Fruit fly (Drosophila melanogaster) whole organism, embryonic: ENCODE results near the gene Atx-1.

Experiments used
- B-H2 ChIP-seq: fragments of 200-800 bp; sonication (Bioruptor generic); optimal IDR thresholded peaks from 2 replicates; lab custom pipeline; 2018; ENCODE audit warnings: missing biosample characterization, mild to moderate bottlenecking, missing genetic modification characterization
- CG10431 ChIP-seq: fragments of 200-800 bp; sonication (Bioruptor generic); optimal IDR thresholded peaks from 3 replicates; lab custom pipeline; 2018; ENCODE audit warnings: missing biosample characterization, mild to moderate bottlenecking, missing genetic modification characterization
- CG10543 ChIP-seq: fragments of 200-800 bp; sonication (Bioruptor generic); optimal IDR thresholded peaks from 3 replicates; lab custom pipeline; 2017; ENCODE audit warnings: missing biosample characterization, mild to moderate bottlenecking, missing genetic modification characterization, moderate library complexity
- CG11723 ChIP-seq: fragments of 200-800 bp; sonication (Bioruptor generic); optimal IDR thresholded peaks from 2 replicates; lab custom pipeline; 2017; ENCODE audit warnings: missing biosample characterization, mild to moderate bottlenecking, missing genetic modification characterization
- CG12299 ChIP-seq: fragments of 200-800 bp; sonication (Bioruptor generic); optimal IDR thresholded peaks from 2 replicates; lab custom pipeline; 2018; ENCODE audit warnings: missing biosample characterization, mild to moderate bottlenecking, missing genetic modification characterization
- CG12744 ChIP-seq: fragments of 200-800 bp; sonication (Bioruptor generic); optimal IDR thresholded peaks from 2 replicates; lab custom pipeline; 2016; ENCODE audit warnings: missing biosample characterization, missing genetic modification characterization
- CG13624 ChIP-seq: fragments of 200-800 bp; sonication (Bioruptor generic); optimal IDR thresholded peaks from 2 replicates; lab custom pipeline; 2016; ENCODE audit warnings: missing biosample characterization, missing genetic modification characterization
- CG14965 ChIP-seq: fragments of 200-800 bp; sonication (Bioruptor generic); optimal IDR thresholded peaks from 2 replicates; lab custom pipeline; 2016; ENCODE audit warnings: missing biosample characterization, missing genetic modification characterization, borderline replicate concordance
- CG16863 ChIP-seq: fragments of 200-800 bp; sonication (Bioruptor generic); optimal IDR thresholded peaks from 3 replicates; lab custom pipeline; 2016; ENCODE audit warnings: missing biosample characterization, missing genetic modification characterization
- CG2120 ChIP-seq: fragments of 200-800 bp; sonication (Bioruptor generic); optimal IDR thresholded peaks from 3 replicates; lab custom pipeline; 2016; ENCODE audit warnings: missing biosample characterization, missing genetic modification characterization
- CG2678 ChIP-seq: fragments of 200-800 bp; sonication (Bioruptor generic); optimal IDR thresholded peaks from 3 replicates; lab custom pipeline; 2019; ENCODE audit warnings: missing biosample characterization, mild to moderate bottlenecking, missing genetic modification characterization, moderate library complexity
- CG3065 ChIP-seq: fragments of 200-800 bp; sonication (Bioruptor generic); optimal IDR thresholded peaks from 2 replicates; lab custom pipeline; 2016; ENCODE audit warnings: missing biosample characterization, missing genetic modification characterization
- CG3838 ChIP-seq: fragments of 200-800 bp; sonication (Bioruptor generic); optimal IDR thresholded peaks from 3 replicates; lab custom pipeline; 2016; ENCODE audit warnings: missing biosample characterization, missing genetic modification characterization
- CG4360 ChIP-seq: fragments of 200-800 bp; sonication (Bioruptor generic); IDR thresholded peaks from 2 replicates; pipeline ENCODE4 v1.3.6; 2022; ENCODE audit warnings: missing biosample characterization, missing genetic modification characterization
- CG4730 ChIP-seq: fragments of 200-800 bp; sonication (Bioruptor generic); IDR thresholded peaks from 2 replicates; pipeline ENCODE4 v1.3.6; 2022; ENCODE audit warnings: missing biosample characterization, missing genetic modification characterization
- CG7357 ChIP-seq: fragments of 200-800 bp; sonication (Bioruptor generic); IDR thresholded peaks from 3 replicates; pipeline ENCODE4 v1.3.6; 2022; ENCODE audit warnings: missing biosample characterization, missing genetic modification characterization
- CG7786 ChIP-seq: fragments of 200-800 bp; sonication (Bioruptor generic); optimal IDR thresholded peaks from 2 replicates; lab custom pipeline; 2016; ENCODE audit warnings: missing biosample characterization, missing genetic modification characterization
- CG9215 ChIP-seq: fragments of 200-800 bp; sonication (Bioruptor generic); IDR thresholded peaks from 2 replicates; pipeline ENCODE4 v1.3.6; 2022; ENCODE audit warnings: missing biosample characterization, missing genetic modification characterization
- CkIIα-i1 ChIP-seq: fragments of 200-800 bp; sonication (Bioruptor generic); IDR thresholded peaks from 2 replicates; pipeline ENCODE4 v1.3.6; 2022; ENCODE audit warnings: missing biosample characterization, missing genetic modification characterization
- Dfd ChIP-seq, 2 experiments: fragments of >200 bp; optimal IDR thresholded peaks; 2 replicates each; lab custom pipeline; 2017; ENCODE audit warnings: missing biosample characterization in 2 of 2, missing genetic modification characterization in 2 of 2
- Dip2 ChIP-seq: fragments of 200-800 bp; sonication (Bioruptor generic); IDR thresholded peaks from 2 replicates; pipeline ENCODE4 v1.3.6; 2022; ENCODE audit warnings: missing biosample characterization, missing genetic modification characterization
- H15 ChIP-seq: fragments of 200-800 bp; sonication (Bioruptor generic); IDR thresholded peaks from 3 replicates; pipeline ENCODE4 v1.3.6; 2022; ENCODE audit warnings: missing biosample characterization, missing genetic modification characterization
- HHEX ChIP-seq: fragments of 200-800 bp; sonication (Bioruptor generic); optimal IDR thresholded peaks from 3 replicates; lab custom pipeline; 2017; ENCODE audit warnings: missing biosample characterization, mild to moderate bottlenecking, missing genetic modification characterization, missing genetic modification reagents
- Hr51 ChIP-seq, 2 experiments: fragments of 200-800 bp; sonication (Bioruptor generic); optimal IDR thresholded peaks; 2 replicates in 1 of 2; 3 replicates in 1 of 2; lab custom pipeline; 2016 to 2018; ENCODE audit warnings: missing biosample characterization in 2 of 2, missing genetic modification characterization in 2 of 2, mild to moderate bottlenecking in 1 of 2, moderate library complexity in 1 of 2
- Lim3 ChIP-seq: fragments of 200-800 bp; sonication (Bioruptor generic); IDR thresholded peaks from 2 replicates; pipeline ENCODE4 v1.3.6; 2022; ENCODE audit warnings: missing biosample characterization, missing genetic modification characterization
- Ptx1 ChIP-seq: fragments of 200-800 bp; sonication (Bioruptor generic); IDR thresholded peaks from 2 replicates; pipeline ENCODE4 v1.3.6; 2022; ENCODE audit warnings: missing biosample characterization, missing genetic modification characterization
- Rx ChIP-seq: fragments of 200-800 bp; sonication (Bioruptor generic); IDR thresholded peaks from 2 replicates; pipeline ENCODE4 v1.3.6; 2022; ENCODE audit warnings: missing biosample characterization, missing genetic modification characterization
- Scr ChIP-seq: fragments of 200-800 bp; sonication (Bioruptor generic); IDR thresholded peaks from 2 replicates; pipeline ENCODE4 v1.3.6; 2022; ENCODE audit warnings: missing biosample characterization, missing genetic modification characterization; ENCODE audit not compliant: partially characterized antibody
- TFAM ChIP-seq: fragments of 200-800 bp; sonication (Bioruptor generic); optimal IDR thresholded peaks from 2 replicates; lab custom pipeline; 2017; ENCODE audit warnings: missing biosample characterization, missing genetic modification characterization, inconsistent platforms
- YL-1 ChIP-seq: fragments of 200-800 bp; sonication (Bioruptor generic); optimal IDR thresholded peaks from 3 replicates; lab custom pipeline; 2017; ENCODE audit warnings: missing biosample characterization, mild to moderate bottlenecking, missing genetic modification characterization
- ara ChIP-seq: fragments of 200-800 bp; sonication (Bioruptor generic); IDR thresholded peaks from 2 replicates; pipeline ENCODE4 v1.3.6; 2022; ENCODE audit warnings: missing biosample characterization, missing genetic modification characterization
- cato ChIP-seq: fragments of 200-800 bp; sonication (Bioruptor generic); optimal IDR thresholded peaks from 2 replicates; lab custom pipeline; 2016; ENCODE audit warnings: missing biosample characterization, missing genetic modification characterization, borderline replicate concordance
- caup ChIP-seq: fragments of 200-800 bp; sonication (Bioruptor generic); optimal IDR thresholded peaks from 3 replicates; lab custom pipeline; 2017; ENCODE audit warnings: missing biosample characterization, mild to moderate bottlenecking, missing genetic modification characterization, moderate library complexity; ENCODE audit not compliant: severe bottlenecking
- ci ChIP-seq: fragments of 200-800 bp; sonication (Bioruptor generic); IDR thresholded peaks from 3 replicates; pipeline ENCODE4 v1.3.6; 2022; ENCODE audit warnings: missing biosample characterization, missing genetic modification characterization
- dati ChIP-seq: fragments of 200-800 bp; sonication (Bioruptor generic); IDR thresholded peaks from 2 replicates; pipeline ENCODE4 v1.3.6; 2022; ENCODE audit warnings: missing biosample characterization, missing genetic modification characterization
- fu2 ChIP-seq: fragments of 200-800 bp; sonication (Bioruptor generic); optimal IDR thresholded peaks from 2 replicates; lab custom pipeline; 2016; ENCODE audit warnings: missing biosample characterization, missing genetic modification characterization
- grau ChIP-seq: fragments of 200-800 bp; optimal IDR thresholded peaks from 3 replicates; lab custom pipeline; 2019; ENCODE audit warnings: missing biosample characterization, mild to moderate bottlenecking, missing genetic modification characterization, moderate library complexity
- ham ChIP-seq: fragments of 200-800 bp; sonication (Bioruptor generic); IDR thresholded peaks from 2 replicates; pipeline ENCODE4 v1.3.6; 2022; ENCODE audit warnings: missing biosample characterization, missing genetic modification characterization
- hbn ChIP-seq: fragments of 200-800 bp; sonication (Bioruptor generic); IDR thresholded peaks from 2 replicates; pipeline ENCODE4 v1.3.6; 2022; ENCODE audit warnings: missing biosample characterization, missing genetic modification characterization; ENCODE audit not compliant: partially characterized antibody
- jumu ChIP-seq: fragments of 200-800 bp; sonication (Bioruptor generic); optimal IDR thresholded peaks from 3 replicates; lab custom pipeline; 2016; ENCODE audit warnings: missing biosample characterization, missing genetic modification characterization
- lab ChIP-seq: fragments of 200-800 bp; sonication (Bioruptor generic); optimal IDR thresholded peaks from 3 replicates; lab custom pipeline; 2017; ENCODE audit warnings: missing biosample characterization, missing genetic modification characterization, mild to moderate bottlenecking, moderate library complexity, missing genetic modification reagents
- odd ChIP-seq: fragments of 200-800 bp; sonication (Bioruptor generic); optimal IDR thresholded peaks from 2 replicates; lab custom pipeline; 2017; ENCODE audit warnings: missing biosample characterization, mild to moderate bottlenecking, missing genetic modification characterization
- p53 ChIP-seq: fragments of 200-800 bp; sonication (Bioruptor generic); optimal IDR thresholded peaks from 2 replicates; lab custom pipeline; 2016; ENCODE audit warnings: missing biosample characterization, missing genetic modification characterization
- peb ChIP-seq: fragments of 200-800 bp; sonication (Bioruptor generic); IDR thresholded peaks from 2 replicates; pipeline ENCODE4 v1.3.6; 2022; ENCODE audit warnings: missing biosample characterization, missing genetic modification characterization
- sisA ChIP-seq: fragments of 200-800 bp; sonication (Bioruptor generic); IDR thresholded peaks from 2 replicates; pipeline ENCODE4 v1.3.6; 2022; ENCODE audit warnings: missing biosample characterization, missing genetic modification characterization
- slou ChIP-seq: fragments of 200-800 bp; sonication (Bioruptor generic); optimal IDR thresholded peaks from 3 replicates; lab custom pipeline; 2016; ENCODE audit warnings: missing biosample characterization, missing genetic modification characterization
- stwl ChIP-seq: fragments of 200-800 bp; sonication (Bioruptor generic); optimal IDR thresholded peaks from 3 replicates; lab custom pipeline; 2018; ENCODE audit warnings: missing biosample characterization, mild to moderate bottlenecking, missing genetic modification characterization, moderate library complexity
- sug ChIP-seq: fragments of 200-800 bp; optimal IDR thresholded peaks from 2 replicates; lab custom pipeline; 2019; ENCODE audit warnings: missing biosample characterization, mild to moderate bottlenecking, missing genetic modification characterization, moderate library complexity
- toy ChIP-seq: fragments of 200-800 bp; sonication (Bioruptor generic); IDR thresholded peaks from 2 replicates; pipeline ENCODE4 v1.3.6; 2022; ENCODE audit warnings: missing biosample characterization, missing genetic modification characterization
- twi ChIP-seq: fragments of 200-800 bp; optimal IDR thresholded peaks from 2 replicates; lab custom pipeline; 2019; ENCODE audit warnings: missing biosample characterization, mild to moderate bottlenecking, missing genetic modification characterization, moderate library complexity

Gene Atx-1

dm6 chrX:6863289-6863938, 40.4 kb downstream of the Atx-1 start, which contains the start of gene CG43736 (continued):
- TF ChIP-seq stwl (tag; lab: Kevin White, UChicago) = peak; percentile 26
- TF ChIP-seq peb (GFP tag; lab: Robert Waterston, UW) = peak; percentile 79
- TF ChIP-seq CG11723 = peak; percentile 91
- peak; percentile 83 for TF ChIP-seq CG9215 (GFP tag; lab: Robert Waterston, UW)
- peak; percentile 85 for TF ChIP-seq ara (GFP tag; lab: Robert Waterston, UW)
- TF ChIP-seq CG12299 = peak; percentile 94
- TF ChIP-seq CG16863 (GFP tag; lab: Kevin White, UChicago) = peak; percentile 91
- peak; percentile 98 for TF ChIP-seq lab (GFP tag; lab: Kevin White, UChicago)
- TF ChIP-seq HHEX = peak; percentile 96
- peak; percentile 91 for TF ChIP-seq Ptx1
- TF ChIP-seq sug = peak; percentile 93
- no peak for TF ChIP-seq CG4360 (GFP tag; lab: Robert Waterston, UW)
- no peak for TF ChIP-seq dati
- TF ChIP-seq H15 (GFP tag; lab: Robert Waterston, UW) = peak; percentile 77
- peak; percentile 32 for TF ChIP-seq CG14965 (GFP tag; lab: Kevin White, UChicago)
- peak; percentile 92 for TF ChIP-seq B-H2
- peak; percentile 82 for TF ChIP-seq ci (GFP tag; lab: Robert Waterston, UW)
- TF ChIP-seq CG10543 = peak; percentile 73
- no peak for TF ChIP-seq hbn (GFP tag; lab: Robert Waterston, UW)
- peak; percentile 97 for TF ChIP-seq CG2120 (GFP tag; lab: Kevin White, UChicago)
- TF ChIP-seq CG2678 (tag; lab: Kevin White, UChicago) = peak; percentile 99
- peak; percentile 87 to 98 for TF ChIP-seq Hr51 (GFP tag; optimal IDR thresholded peaks at IDR 0.05; lab: Kevin White, UChicago)
- peak; percentile 93 for TF ChIP-seq CG7786 (GFP tag; lab: Kevin White, UChicago)
- TF ChIP-seq TFAM (GFP tag; lab: Kevin White, UChicago) = peak; percentile 62
- TF ChIP-seq CG12744 (GFP tag; lab: Kevin White, UChicago) = peak; percentile 90
- TF ChIP-seq odd (GFP tag; lab: Kevin White, UChicago) = peak; percentile 93
- TF ChIP-seq Dip2 = peak; percentile 41; the same call in 1 of the 2 replicates
- TF ChIP-seq Dfd (GFP tag; optimal IDR thresholded peaks at IDR 0.05; lab: Kevin White, UChicago) = no peak
- peak; percentile 78 for TF ChIP-seq CG7357 (GFP tag; lab: Robert Waterston, UW)
- TF ChIP-seq jumu (GFP tag; lab: Kevin White, UChicago) = peak; percentile 92
- peak; percentile 72 for TF ChIP-seq CG3065 (GFP tag; lab: Kevin White, UChicago)
- TF ChIP-seq YL-1 = peak; percentile 86
- peak; percentile 53; the same call in 1 of the 2 replicates for TF ChIP-seq ham
- TF ChIP-seq fu2 = peak; percentile 89
- TF ChIP-seq grau (tag; lab: Kevin White, UChicago) = peak; percentile 97
- peak; percentile 45; the same call in 1 of the 2 replicates for TF ChIP-seq Lim3 (GFP tag; lab: Robert Waterston, UW)
- TF ChIP-seq CkIIα-i1 (GFP tag; lab: Robert Waterston, UW) = 0 out of 2 replicates have a peak, but pooled peaks have one; percentile 23
- TF ChIP-seq toy = peak; percentile 62; the same call in 1 of the 2 replicates
- TF ChIP-seq CG3838 = peak; percentile 69
- TF ChIP-seq CG10431 (GFP tag; lab: Kevin White, UChicago) = peak; percentile 85
- peak; percentile 87 for TF ChIP-seq slou (GFP tag; lab: Kevin White, UChicago)
- TF ChIP-seq twi (tag; lab: Kevin White, UChicago) = peak; percentile 91
- peak; percentile 87 for TF ChIP-seq cato
- TF ChIP-seq sisA (GFP tag; lab: Robert Waterston, UW) = peak; percentile 90
- TF ChIP-seq CG13624 = peak; percentile 87
- peak; percentile 93 for TF ChIP-seq caup (GFP tag; lab: Kevin White, UChicago)
- peak; percentile 79 for TF ChIP-seq CG4730 (GFP tag; lab: Robert Waterston, UW)
- peak; percentile 59 for TF ChIP-seq p53 (GFP tag; lab: Kevin White, UChicago)
- TF ChIP-seq Rx (GFP tag; lab: Robert Waterston, UW) = peak; percentile 62; the same call in 1 of the 2 replicates
- no peak for TF ChIP-seq Scr
